Worm (Caenorhabditis elegans) whole organism, mixed stage, embryonic: Measurements from ENCODE around the gene Y51H7C.12.

ENCODE experiments used
- bed-3 ChIP-seq: fragments of 200-800 bp; sonication (Bioruptor generic); optimal IDR thresholded peaks from 3 replicates; lab custom pipeline; 2018; ENCODE audit warnings: mild to moderate bottlenecking, missing genetic modification characterization, moderate library complexity, missing compliant biosample characterization
- blmp-1 ChIP-seq: fragments of 150-350 bp; optimal IDR thresholded peaks from 2 replicates; lab custom pipeline; 2014; ENCODE audit warnings: missing biosample characterization, missing genetic modification characterization
- ceh-83 ChIP-seq: fragments of 200-800 bp; sonication (Bioruptor generic); optimal IDR thresholded peaks from 2 replicates; lab custom pipeline; 2018; ENCODE audit warnings: mild to moderate bottlenecking, missing genetic modification characterization, missing compliant biosample characterization
- elt-3 ChIP-seq: fragments of 150-350 bp; optimal IDR thresholded peaks from 2 replicates; lab custom pipeline; 2014; ENCODE audit warnings: missing biosample characterization, missing genetic modification characterization
- flh-1 ChIP-seq: fragments of 200-800 bp; sonication (Bioruptor generic); optimal IDR thresholded peaks from 2 replicates; lab custom pipeline; 2018; ENCODE audit warnings: mild to moderate bottlenecking, missing genetic modification characterization, moderate library complexity, missing compliant biosample characterization
- ham-2 ChIP-seq: fragments of 200-800 bp; sonication (Bioruptor generic); optimal IDR thresholded peaks from 2 replicates; lab custom pipeline; 2018; ENCODE audit warnings: mild to moderate bottlenecking, missing genetic modification characterization, missing compliant biosample characterization
- lin-13 ChIP-seq: fragments of 150-350 bp; optimal IDR thresholded peaks from 2 replicates; lab custom pipeline; 2014; ENCODE audit warnings: missing biosample characterization, missing genetic modification characterization
- lsy-2 ChIP-seq: fragments of 150-350 bp; optimal IDR thresholded peaks from 2 replicates; lab custom pipeline; 2014; ENCODE audit warnings: missing biosample characterization, missing genetic modification characterization
- mab-5 ChIP-seq: fragments of 150-350 bp; optimal IDR thresholded peaks from 2 replicates; lab custom pipeline; 2014; ENCODE audit warnings: missing biosample characterization, missing genetic modification characterization
- mep-1 ChIP-seq: fragments of 150-350 bp; optimal IDR thresholded peaks from 2 replicates; lab custom pipeline; 2017; ENCODE audit warnings: missing biosample characterization, missing genetic modification reagents, missing genetic modification characterization, inconsistent platforms
- nhr-12 ChIP-seq: fragments of 150-350 bp; optimal IDR thresholded peaks from 2 replicates; lab custom pipeline; 2014; ENCODE audit warnings: missing biosample characterization, missing genetic modification characterization
- nhr-2 ChIP-seq: fragments of 150-350 bp; optimal IDR thresholded peaks from 2 replicates; lab custom pipeline; 2014; ENCODE audit warnings: missing biosample characterization, missing genetic modification characterization
- nhr-237 ChIP-seq: fragments of 150-350 bp; optimal IDR thresholded peaks from 2 replicates; lab custom pipeline; 2014; ENCODE audit warnings: missing biosample characterization, missing genetic modification characterization
- nhr-28 ChIP-seq: fragments of 150-350 bp; optimal IDR thresholded peaks from 2 replicates; lab custom pipeline; 2014; ENCODE audit warnings: missing biosample characterization, missing genetic modification characterization
- nhr-76 ChIP-seq: sonication (generic microtip); optimal IDR thresholded peaks from 2 replicates; lab custom pipeline; 2017; ENCODE audit warnings: missing biosample characterization, missing genetic modification characterization
- snpc-4 ChIP-seq: fragments of 150-350 bp; optimal IDR thresholded peaks from 2 replicates; lab custom pipeline; 2014; ENCODE audit warnings: missing biosample characterization, missing genetic modification characterization
- sptf-1 ChIP-seq: sonication (generic microtip); optimal IDR thresholded peaks from 2 replicates; lab custom pipeline; 2017; ENCODE audit warnings: mild to moderate bottlenecking, missing genetic modification characterization, moderate library complexity, missing compliant biosample characterization
- tbx-8 ChIP-seq: fragments of 200-800 bp; sonication (Bioruptor generic); optimal IDR thresholded peaks from 2 replicates; lab custom pipeline; 2018; ENCODE audit warnings: mild to moderate bottlenecking, missing genetic modification characterization, moderate library complexity, missing compliant biosample characterization
- unc-39 ChIP-seq: fragments of 150-350 bp; optimal IDR thresholded peaks from 2 replicates; lab custom pipeline; 2014; ENCODE audit warnings: missing biosample characterization, missing genetic modification characterization
- unc-62 ChIP-seq: fragments of 150-350 bp; optimal IDR thresholded peaks from 2 replicates; lab custom pipeline; 2014; ENCODE audit warnings: missing biosample characterization, missing genetic modification reagents, missing genetic modification characterization
- zip-8 ChIP-seq: fragments of 150-350 bp; optimal IDR thresholded peaks from 2 replicates; lab custom pipeline; 2014; ENCODE audit warnings: missing biosample characterization, missing genetic modification characterization

Gene Y51H7C.12

ce11 chrII:1402167-1402619 lies 44.4 kb downstream of the Y51H7C.12 start, which contains the start of gene Y51H7C.7:
Gene Y51H7C.7 (plus strand): TSS chrII:1402569.
- TF ChIP-seq blmp-1 (no peak), nhr-2 (tag; lab: Kevin White, UChicago) (no peak), unc-62 (no peak), flh-1 (GFP tag; lab: Kevin White, UChicago) (no peak), snpc-4 (tag; lab: Kevin White, UChicago) (no peak), sptf-1 (tag; lab: Kevin White, UChicago) (no peak), mep-1 (tag; lab: Kevin White, UChicago) (peak; percentile 50), nhr-237 (no peak), nhr-28 (no peak), lin-13 (tag; lab: Kevin White, UChicago) (peak; percentile 44), mab-5 (tag; lab: Kevin White, UChicago) (no peak), elt-3 (tag; lab: Kevin White, UChicago) (no peak), tbx-8 (GFP tag; lab: Kevin White, UChicago) (no peak)

ce11 chrII:1401474-1401873 lies 45.1 kb downstream of the Y51H7C.12 start, which contains the start of gene Y51H7C.8:
Gene Y51H7C.8 (plus strand): TSS chrII:1401774.
- TF ChIP-seq bed-3 (no peak), nhr-2 (tag; lab: Kevin White, UChicago) (no peak), unc-39 (no peak), snpc-4 (tag; lab: Kevin White, UChicago) (no peak), nhr-76 (no peak), lin-13 (tag; lab: Kevin White, UChicago) (no peak), ham-2 (GFP tag; lab: Kevin White, UChicago) (no peak)
- TF ChIP-seq, all 35 proteins: peak for 0

ce11 chrII:1400105-1400504 lies 46.4 kb downstream of the Y51H7C.12 start, which contains the start of gene F54D12.1:
Gene F54D12.1 (plus strand): TSS chrII:1400405.
- no peak for TF ChIP-seq lsy-2 (tag; lab: Kevin White, UChicago)

ce11 chrII:1398396-1398795 lies 48.1 kb downstream of the Y51H7C.12 start, which contains the start of gene F54D12.2:
Gene F54D12.2 (plus strand): TSS chrII:1398696.
- TF ChIP-seq elt-3 (tag; lab: Kevin White, UChicago) (no peak), zip-8 (no peak), nhr-12 (tag; lab: Kevin White, UChicago) (no peak), flh-1 (GFP tag; lab: Kevin White, UChicago) (no peak), snpc-4 (tag; lab: Kevin White, UChicago) (no peak), ceh-83 (GFP tag; lab: Kevin White, UChicago) (no peak), nhr-237 (no peak)

- no peak for TF ChIP-seq nhr-76
Measured at ce11 chrII:1397703-1398102, 48.8 kb downstream of the Y51H7C.12 start, which contains the start of gene F54D12.8. Gene F54D12.8 (minus strand): TSS chrII:1398038.
